Worm (Caenorhabditis elegans) whole organism, mixed stage, embryonic: ENCODE measurements around the gene F31F7.1.
A peak's percentile ranks its signal among the peaks of the same experiment; 100 is the strongest.

Experiments used
- M03D4.4 ChIP-seq: sonication (generic microtip); optimal IDR thresholded peaks from 2 replicates; lab custom pipeline; 2017; ENCODE audit warnings: mild to moderate bottlenecking, missing genetic modification characterization, missing compliant biosample characterization
- bed-3 ChIP-seq: fragments of 200-800 bp; sonication (Bioruptor generic); optimal IDR thresholded peaks from 3 replicates; lab custom pipeline; 2018; ENCODE audit warnings: mild to moderate bottlenecking, missing genetic modification characterization, moderate library complexity, missing compliant biosample characterization
- blmp-1 ChIP-seq: fragments of 150-350 bp; optimal IDR thresholded peaks from 2 replicates; lab custom pipeline; 2014; ENCODE audit warnings: missing biosample characterization, missing genetic modification characterization
- ceh-39 ChIP-seq: fragments of 150-350 bp; optimal IDR thresholded peaks from 2 replicates; lab custom pipeline; 2014; ENCODE audit warnings: missing biosample characterization, missing genetic modification characterization
- ceh-43 ChIP-seq: fragments of 200-800 bp; sonication (Bioruptor generic); optimal IDR thresholded peaks from 2 replicates; lab custom pipeline; 2018; ENCODE audit warnings: mild to moderate bottlenecking, missing genetic modification characterization, moderate library complexity, missing compliant biosample characterization
- drap-1 ChIP-seq: fragments of 200-800 bp; sonication (Bioruptor generic); optimal IDR thresholded peaks from 3 replicates; lab custom pipeline; 2018; ENCODE audit warnings: mild to moderate bottlenecking, missing genetic modification characterization, missing compliant biosample characterization
- elt-1 ChIP-seq: sonication (generic microtip); optimal IDR thresholded peaks from 2 replicates; lab custom pipeline; 2017; ENCODE audit warnings: missing genetic modification characterization, mild to moderate bottlenecking, missing compliant biosample characterization, antibody characterized with exemption, moderate library complexity, borderline replicate concordance; ENCODE audit not compliant: insufficient read depth
- elt-3 ChIP-seq: fragments of 150-350 bp; optimal IDR thresholded peaks from 2 replicates; lab custom pipeline; 2014; ENCODE audit warnings: missing biosample characterization, missing genetic modification characterization
- flh-1 ChIP-seq: fragments of 200-800 bp; sonication (Bioruptor generic); optimal IDR thresholded peaks from 2 replicates; lab custom pipeline; 2018; ENCODE audit warnings: mild to moderate bottlenecking, missing genetic modification characterization, moderate library complexity, missing compliant biosample characterization
- ham-2 ChIP-seq: fragments of 200-800 bp; sonication (Bioruptor generic); optimal IDR thresholded peaks from 2 replicates; lab custom pipeline; 2018; ENCODE audit warnings: mild to moderate bottlenecking, missing genetic modification characterization, missing compliant biosample characterization
- hlh-1 ChIP-seq: fragments of 150-350 bp; optimal IDR thresholded peaks from 2 replicates; lab custom pipeline; 2014; ENCODE audit warnings: missing biosample characterization, missing genetic modification reagents, missing genetic modification characterization
- lin-32 ChIP-seq: fragments of 200-800 bp; sonication (Bioruptor generic); optimal IDR thresholded peaks from 2 replicates; lab custom pipeline; 2018; ENCODE audit warnings: mild to moderate bottlenecking, missing genetic modification characterization, missing compliant biosample characterization
- lsy-2 ChIP-seq: fragments of 150-350 bp; optimal IDR thresholded peaks from 2 replicates; lab custom pipeline; 2014; ENCODE audit warnings: missing biosample characterization, missing genetic modification characterization
- mab-5 ChIP-seq: fragments of 150-350 bp; optimal IDR thresholded peaks from 2 replicates; lab custom pipeline; 2014; ENCODE audit warnings: missing biosample characterization, missing genetic modification characterization
- mep-1 ChIP-seq: fragments of 150-350 bp; optimal IDR thresholded peaks from 2 replicates; lab custom pipeline; 2017; ENCODE audit warnings: missing biosample characterization, missing genetic modification reagents, missing genetic modification characterization, inconsistent platforms
- mls-2 ChIP-seq: sonication (generic microtip); optimal IDR thresholded peaks from 2 replicates; lab custom pipeline; 2016; ENCODE audit warnings: mild to moderate bottlenecking, missing genetic modification characterization, moderate library complexity, missing compliant biosample characterization
- nhr-12 ChIP-seq: fragments of 150-350 bp; optimal IDR thresholded peaks from 2 replicates; lab custom pipeline; 2014; ENCODE audit warnings: missing biosample characterization, missing genetic modification characterization
- nhr-2 ChIP-seq: fragments of 150-350 bp; optimal IDR thresholded peaks from 2 replicates; lab custom pipeline; 2014; ENCODE audit warnings: missing biosample characterization, missing genetic modification characterization
- nhr-28 ChIP-seq: fragments of 150-350 bp; optimal IDR thresholded peaks from 2 replicates; lab custom pipeline; 2014; ENCODE audit warnings: missing biosample characterization, missing genetic modification characterization
- nhr-76 ChIP-seq: sonication (generic microtip); optimal IDR thresholded peaks from 2 replicates; lab custom pipeline; 2017; ENCODE audit warnings: missing biosample characterization, missing genetic modification characterization
- pha-4 ChIP-seq: fragments of 150-350 bp; optimal IDR thresholded peaks from 2 replicates; lab custom pipeline; 2018; ENCODE audit warnings: missing biosample characterization, missing genetic modification reagents, missing genetic modification characterization
- sem-2 ChIP-seq: fragments of 200-800 bp; sonication (Bioruptor generic); optimal IDR thresholded peaks from 2 replicates; lab custom pipeline; 2018; ENCODE audit warnings: mild to moderate bottlenecking, missing genetic modification characterization, missing compliant biosample characterization
- sptf-1 ChIP-seq: sonication (generic microtip); optimal IDR thresholded peaks from 2 replicates; lab custom pipeline; 2017; ENCODE audit warnings: mild to moderate bottlenecking, missing genetic modification characterization, moderate library complexity, missing compliant biosample characterization
- tbx-8 ChIP-seq: fragments of 200-800 bp; sonication (Bioruptor generic); optimal IDR thresholded peaks from 2 replicates; lab custom pipeline; 2018; ENCODE audit warnings: mild to moderate bottlenecking, missing genetic modification characterization, moderate library complexity, missing compliant biosample characterization
- unc-120 ChIP-seq: sonication (generic microtip); optimal IDR thresholded peaks from 2 replicates; lab custom pipeline; 2017; ENCODE audit warnings: missing genetic modification characterization, missing compliant biosample characterization; ENCODE audit not compliant: poor library complexity, severe bottlenecking
- unc-39 ChIP-seq: fragments of 150-350 bp; optimal IDR thresholded peaks from 2 replicates; lab custom pipeline; 2014; ENCODE audit warnings: missing biosample characterization, missing genetic modification characterization
- unc-62 ChIP-seq: fragments of 150-350 bp; optimal IDR thresholded peaks from 2 replicates; lab custom pipeline; 2014; ENCODE audit warnings: missing biosample characterization, missing genetic modification reagents, missing genetic modification characterization
- zip-8 ChIP-seq: fragments of 150-350 bp; optimal IDR thresholded peaks from 2 replicates; lab custom pipeline; 2014; ENCODE audit warnings: missing biosample characterization, missing genetic modification characterization
- ztf-11 ChIP-seq: fragments of 150-350 bp; optimal IDR thresholded peaks from 2 replicates; lab custom pipeline; 2014; ENCODE audit warnings: missing biosample characterization, missing genetic modification characterization

Gene F31F7.1

ce11 chrV:6321280-6321679 is 45.0 kb downstream of the F31F7.1 start:
- TF ChIP-seq unc-120 (no peak), unc-62 (GFP tag; lab: Kevin White, UChicago) (no peak), mab-5 (tag; lab: Kevin White, UChicago) (no peak), nhr-2 (tag; lab: Kevin White, UChicago) (no peak), elt-3 (no peak), tbx-8 (GFP tag; lab: Kevin White, UChicago) (no peak)

ce11 chrV:6321733-6322198 is 45.5 kb downstream of the F31F7.1 start, which contains the start of gene T28C12.15:
TSS of gene T28C12.15 (minus strand) at chrV:6321783.
- TF ChIP-seq flh-1 (GFP tag; lab: Kevin White, UChicago) (no peak), nhr-12 (no peak), M03D4.4 (tag; lab: Kevin White, UChicago) (no peak), nhr-76 (tag; lab: Kevin White, UChicago) (no peak), blmp-1 (no peak), sem-2 (GFP tag; lab: Kevin White, UChicago) (no peak), zip-8 (no peak), hlh-1 (tag; lab: Kevin White, UChicago) (no peak), ceh-43 (no peak), tbx-8 (GFP tag; lab: Kevin White, UChicago) (no peak), ceh-39 (tag; lab: Kevin White, UChicago) (no peak), elt-3 (no peak), nhr-2 (tag; lab: Kevin White, UChicago) (no peak), drap-1 (no peak), mls-2 (tag; lab: Kevin White, UChicago) (no peak), ham-2 (GFP tag; lab: Kevin White, UChicago) (no peak), lsy-2 (tag; lab: Kevin White, UChicago) (no peak), pha-4 (no peak)
- TF ChIP-seq, all 35 proteins: peak for 0

ce11 chrV:6322749-6323367 is 46.6 kb downstream of the F31F7.1 start:
- TF ChIP-seq unc-39 (tag; lab: Kevin White, UChicago), result no peak
- TF ChIP-seq elt-1 (tag; lab: Kevin White, UChicago), result peak; percentile 29

ce11 chrV:6323602-6324001 is 47.4 kb downstream of the F31F7.1 start:
- TF ChIP-seq ztf-11 (tag; lab: Kevin White, UChicago) (no peak), blmp-1 (no peak), sem-2 (GFP tag; lab: Kevin White, UChicago) (no peak), ham-2 (GFP tag; lab: Kevin White, UChicago) (no peak), mls-2 (tag; lab: Kevin White, UChicago) (no peak), nhr-28 (tag; lab: Kevin White, UChicago) (no peak), lin-32 (no peak), unc-120 (no peak), nhr-12 (no peak), sptf-1 (no peak), bed-3 (no peak), mep-1 (tag; lab: Kevin White, UChicago) (no peak), unc-62 (GFP tag; lab: Kevin White, UChicago) (no peak), elt-3 (no peak), nhr-2 (tag; lab: Kevin White, UChicago) (no peak), nhr-76 (tag; lab: Kevin White, UChicago) (no peak)

- TF ChIP-seq unc-62 (GFP tag; lab: Kevin White, UChicago) (no peak), tbx-8 (GFP tag; lab: Kevin White, UChicago) (no peak), elt-3 (no peak), mab-5 (tag; lab: Kevin White, UChicago) (no peak), mls-2 (tag; lab: Kevin White, UChicago) (no peak), lsy-2 (tag; lab: Kevin White, UChicago) (no peak), ham-2 (GFP tag; lab: Kevin White, UChicago) (no peak), zip-8 (no peak), flh-1 (GFP tag; lab: Kevin White, UChicago) (no peak), pha-4 (no peak), ceh-39 (tag; lab: Kevin White, UChicago) (no peak), sem-2 (GFP tag; lab: Kevin White, UChicago) (no peak), M03D4.4 (tag; lab: Kevin White, UChicago) (no peak)
Measured at ce11 chrV:6326394-6326793, 50.2 kb downstream of the F31F7.1 start.
